Fruit fly (Drosophila melanogaster) whole organism, embryonic: ENCODE measurements around the gene Liprin-beta.

Source experiments
- CG10321 ChIP-seq: fragments of 200-800 bp; sonication (Bioruptor generic); IDR thresholded peaks from 2 replicates; pipeline ENCODE4 v1.3.6; 2022; ENCODE audit warnings: missing biosample characterization, missing genetic modification characterization
- CG10654 ChIP-seq: fragments of 200-800 bp; sonication (Bioruptor generic); optimal IDR thresholded peaks from 2 replicates; lab custom pipeline; 2016; ENCODE audit warnings: missing biosample characterization, missing genetic modification characterization
- CG11456 ChIP-seq: fragments of 200-800 bp; sonication (Bioruptor generic); IDR thresholded peaks from 3 replicates; pipeline ENCODE4 v1.3.6; 2022; ENCODE audit warnings: missing biosample characterization, missing genetic modification characterization
- CG11696 ChIP-seq: fragments of 200-800 bp; sonication (Bioruptor generic); IDR thresholded peaks from 2 replicates; pipeline ENCODE4 v1.3.6; 2022; ENCODE audit warnings: missing biosample characterization, missing genetic modification characterization
- CG12155 ChIP-seq: fragments of 200-800 bp; sonication (Bioruptor generic); optimal IDR thresholded peaks from 3 replicates; lab custom pipeline; 2016; ENCODE audit warnings: missing biosample characterization, missing genetic modification characterization
- CG12659 ChIP-seq: fragments of 200-800 bp; sonication (Bioruptor generic); optimal IDR thresholded peaks from 3 replicates; lab custom pipeline; 2017; ENCODE audit warnings: mild to moderate bottlenecking, missing biosample characterization, missing genetic modification reagents, missing genetic modification characterization
- CG12769 ChIP-seq: fragments of 200-800 bp; sonication (Bioruptor generic); optimal IDR thresholded peaks from 2 replicates; lab custom pipeline; 2019; ENCODE audit warnings: missing biosample characterization, mild to moderate bottlenecking, missing genetic modification characterization, moderate library complexity
- CG13287 ChIP-seq: fragments of 200-800 bp; sonication (Bioruptor generic); IDR thresholded peaks from 2 replicates; pipeline ENCODE4 v1.3.6; 2022; ENCODE audit warnings: missing biosample characterization, missing genetic modification characterization; ENCODE audit not compliant: partially characterized antibody
- CG14014 ChIP-seq: fragments of 200-800 bp; sonication (Bioruptor generic); IDR thresholded peaks from 2 replicates; pipeline ENCODE4 v1.3.6; 2022; ENCODE audit warnings: missing biosample characterization, missing genetic modification characterization
- CG14860 ChIP-seq: fragments of 200-800 bp; sonication (Bioruptor generic); IDR thresholded peaks from 3 replicates; pipeline ENCODE4 v1.3.6; 2022; ENCODE audit warnings: missing biosample characterization, missing genetic modification characterization; ENCODE audit not compliant: partially characterized antibody
- CG15696 ChIP-seq: fragments of 200-800 bp; sonication (Bioruptor generic); optimal IDR thresholded peaks from 2 replicates; lab custom pipeline; 2019; ENCODE audit warnings: missing biosample characterization, mild to moderate bottlenecking, missing genetic modification characterization, moderate library complexity
- CG1832 ChIP-seq: fragments of 200-800 bp; sonication (Bioruptor generic); optimal IDR thresholded peaks from 2 replicates; lab custom pipeline; 2017; ENCODE audit warnings: missing biosample characterization, mild to moderate bottlenecking, missing genetic modification characterization, inconsistent platforms
- CG3065 ChIP-seq: fragments of 200-800 bp; sonication (Bioruptor generic); optimal IDR thresholded peaks from 2 replicates; lab custom pipeline; 2016; ENCODE audit warnings: missing biosample characterization, missing genetic modification characterization
- CG31441 ChIP-seq: fragments of 200-800 bp; sonication (Bioruptor generic); IDR thresholded peaks from 2 replicates; pipeline ENCODE4 v1.3.6; 2022; ENCODE audit warnings: missing biosample characterization, missing genetic modification characterization
- CG3847 ChIP-seq: fragments of 200-800 bp; sonication (Bioruptor generic); IDR thresholded peaks from 2 replicates; pipeline ENCODE4 v1.3.6; 2022; ENCODE audit warnings: missing biosample characterization, missing genetic modification characterization
- CG5953 ChIP-seq: fragments of 200-800 bp; sonication (Bioruptor generic); IDR thresholded peaks from 2 replicates; pipeline ENCODE4 v1.3.6; 2022; ENCODE audit warnings: missing biosample characterization, missing genetic modification characterization
- CG7786 ChIP-seq: fragments of 200-800 bp; sonication (Bioruptor generic); optimal IDR thresholded peaks from 2 replicates; lab custom pipeline; 2016; ENCODE audit warnings: missing biosample characterization, missing genetic modification characterization
- CG7963 ChIP-seq: fragments of 200-800 bp; sonication (Bioruptor generic); IDR thresholded peaks from 3 replicates; pipeline ENCODE4 v1.3.6; 2022; ENCODE audit warnings: missing biosample characterization, missing genetic modification characterization; ENCODE audit not compliant: partially characterized antibody
- CG8290 ChIP-seq, 3 experiments: fragments of 200-800 bp; sonication (Bioruptor generic); optimal IDR thresholded peaks; 2 replicates each; lab custom pipeline; 2016 to 2019; ENCODE audit warnings: missing biosample characterization in 3 of 3, missing genetic modification characterization in 3 of 3, mild to moderate bottlenecking in 2 of 3, moderate library complexity in 1 of 3
- CG8359 ChIP-seq: fragments of 200-800 bp; sonication (Bioruptor generic); optimal IDR thresholded peaks from 2 replicates; lab custom pipeline; 2017; ENCODE audit warnings: missing biosample characterization, mild to moderate bottlenecking, missing genetic modification characterization, borderline replicate concordance
- CG8944 ChIP-seq: fragments of 200-800 bp; sonication (Bioruptor generic); optimal IDR thresholded peaks from 3 replicates; lab custom pipeline; 2016; ENCODE audit warnings: missing biosample characterization, missing genetic modification characterization
- CTCF ChIP-seq: fragments of 200-800 bp; sonication (Bioruptor generic); optimal IDR thresholded peaks from 2 replicates; lab custom pipeline; 2017; ENCODE audit warnings: missing biosample characterization, mild to moderate bottlenecking, missing genetic modification characterization, moderate library complexity
- Dek ChIP-seq: fragments of 200-800 bp; sonication (Bioruptor generic); optimal IDR thresholded peaks from 3 replicates; lab custom pipeline; 2019; ENCODE audit warnings: missing biosample characterization, mild to moderate bottlenecking, missing genetic modification characterization, moderate library complexity
- Doc3 ChIP-seq: fragments of 200-800 bp; sonication (Bioruptor generic); IDR thresholded peaks from 3 replicates; pipeline ENCODE4 v1.3.6; 2022; ENCODE audit warnings: missing biosample characterization, missing genetic modification characterization; ENCODE audit not compliant: partially characterized antibody
- Fer1 ChIP-seq: fragments of 200-800 bp; sonication (Bioruptor generic); optimal IDR thresholded peaks from 2 replicates; lab custom pipeline; 2017; ENCODE audit warnings: missing biosample characterization, mild to moderate bottlenecking, missing genetic modification characterization
- Hr3 ChIP-seq: fragments of 200-800 bp; sonication (Bioruptor generic); optimal IDR thresholded peaks from 3 replicates; lab custom pipeline; 2016; ENCODE audit warnings: missing biosample characterization, missing genetic modification characterization
- Hr51 ChIP-seq, 2 experiments: fragments of 200-800 bp; sonication (Bioruptor generic); optimal IDR thresholded peaks; 2 replicates in 1 of 2; 3 replicates in 1 of 2; lab custom pipeline; 2016 to 2018; ENCODE audit warnings: missing biosample characterization in 2 of 2, missing genetic modification characterization in 2 of 2, mild to moderate bottlenecking in 1 of 2, moderate library complexity in 1 of 2
- MBD-R2 ChIP-seq: fragments of 200-800 bp; sonication (Bioruptor generic); IDR thresholded peaks from 2 replicates; pipeline ENCODE4 v1.3.6; 2022; ENCODE audit warnings: missing biosample characterization, missing genetic modification characterization
- PHDP ChIP-seq: fragments of 200-800 bp; sonication (Bioruptor generic); optimal IDR thresholded peaks from 3 replicates; lab custom pipeline; 2018; ENCODE audit warnings: missing biosample characterization, mild to moderate bottlenecking, missing genetic modification characterization, moderate library complexity
- Ravus ChIP-seq: fragments of 200-800 bp; sonication (Bioruptor generic); IDR thresholded peaks from 2 replicates; pipeline ENCODE4 v1.3.6; 2022; ENCODE audit warnings: missing biosample characterization, missing genetic modification characterization
- Xbp1 ChIP-seq: fragments of 200-800 bp; sonication (Bioruptor generic); optimal IDR thresholded peaks from 3 replicates; lab custom pipeline; 2016; ENCODE audit warnings: missing biosample characterization, mild to moderate bottlenecking, missing genetic modification characterization
- bcd ChIP-seq: fragments of 200-800 bp; sonication (Bioruptor generic); optimal IDR thresholded peaks from 2 replicates; lab custom pipeline; 2017; ENCODE audit warnings: missing biosample characterization, mild to moderate bottlenecking, missing genetic modification characterization
- eve ChIP-seq, 2 experiments: fragments of >200 bp; optimal IDR thresholded peaks; 2 replicates each; lab custom pipeline; 2017; ENCODE audit warnings: missing biosample characterization in 2 of 2, missing genetic modification characterization in 2 of 2
- fd3F ChIP-seq: fragments of 200-800 bp; sonication (Bioruptor generic); optimal IDR thresholded peaks from 2 replicates; lab custom pipeline; 2018; ENCODE audit warnings: missing biosample characterization, mild to moderate bottlenecking, missing genetic modification characterization, moderate library complexity
- fd96Cb ChIP-seq: fragments of 200-800 bp; sonication (Bioruptor generic); optimal IDR thresholded peaks from 2 replicates; lab custom pipeline; 2018; ENCODE audit warnings: missing biosample characterization, mild to moderate bottlenecking, missing genetic modification characterization, moderate library complexity
- grau ChIP-seq: fragments of 200-800 bp; optimal IDR thresholded peaks from 3 replicates; lab custom pipeline; 2019; ENCODE audit warnings: missing biosample characterization, mild to moderate bottlenecking, missing genetic modification characterization, moderate library complexity
- gsb ChIP-seq: fragments of 200-800 bp; sonication (Bioruptor generic); IDR thresholded peaks from 2 replicates; pipeline ENCODE4 v1.3.6; 2022; ENCODE audit warnings: missing biosample characterization, missing genetic modification characterization
- gsb-n ChIP-seq: fragments of 200-800 bp; sonication (Bioruptor generic); optimal IDR thresholded peaks from 3 replicates; lab custom pipeline; 2018; ENCODE audit warnings: missing biosample characterization, mild to moderate bottlenecking, missing genetic modification characterization
- kah ChIP-seq: fragments of 200-800 bp; sonication (Bioruptor generic); optimal IDR thresholded peaks from 2 replicates; lab custom pipeline; 2018; ENCODE audit warnings: missing biosample characterization, mild to moderate bottlenecking, missing genetic modification characterization
- maf-S ChIP-seq: fragments of 200-800 bp; sonication (Bioruptor generic); optimal IDR thresholded peaks from 2 replicates; lab custom pipeline; 2016; ENCODE audit warnings: missing biosample characterization, missing genetic modification characterization
- pfk ChIP-seq: fragments of 200-800 bp; sonication (Bioruptor generic); optimal IDR thresholded peaks from 2 replicates; lab custom pipeline; 2018; ENCODE audit warnings: missing biosample characterization, mild to moderate bottlenecking, missing genetic modification characterization, moderate library complexity
- pzg ChIP-seq: fragments of 200-800 bp; sonication (Bioruptor generic); optimal IDR thresholded peaks from 3 replicates; lab custom pipeline; 2018; ENCODE audit warnings: missing biosample characterization, mild to moderate bottlenecking, missing genetic modification characterization, moderate library complexity
- ranshi ChIP-seq: fragments of 200-800 bp; sonication (Bioruptor generic); IDR thresholded peaks from 2 replicates; pipeline ENCODE4 v1.3.6; 2022; ENCODE audit warnings: missing biosample characterization, missing genetic modification characterization
- sna ChIP-seq: fragments of 200-800 bp; sonication (Bioruptor generic); IDR thresholded peaks from 2 replicates; pipeline ENCODE4 v1.3.6; 2022; ENCODE audit warnings: missing biosample characterization, missing genetic modification characterization; ENCODE audit not compliant: partially characterized antibody
- sob ChIP-seq: fragments of 200-800 bp; sonication (Bioruptor generic); IDR thresholded peaks from 2 replicates; pipeline ENCODE4 v1.3.6; 2022; ENCODE audit warnings: missing biosample characterization, missing genetic modification characterization
- sug ChIP-seq: fragments of 200-800 bp; optimal IDR thresholded peaks from 2 replicates; lab custom pipeline; 2019; ENCODE audit warnings: missing biosample characterization, mild to moderate bottlenecking, missing genetic modification characterization, moderate library complexity
- z ChIP-seq: fragments of 200-800 bp; sonication (Bioruptor generic); IDR thresholded peaks from 3 replicates; pipeline ENCODE4 v1.3.6; 2022; ENCODE audit warnings: missing biosample characterization, missing genetic modification characterization
- zen2 ChIP-seq: fragments of 200-800 bp; sonication (Bioruptor generic); IDR thresholded peaks from 3 replicates; pipeline ENCODE4 v1.3.6; 2022; ENCODE audit warnings: missing biosample characterization, missing genetic modification characterization; ENCODE audit not compliant: partially characterized antibody

Liprin-beta gene

dm6 chr3L:13486041-13486859 lies 26.8 kb upstream of the Liprin-beta start, which contains the start of the genes Abp1 and Tgi (continued):
- TF ChIP-seq CG5953 (GFP tag; lab: Robert Waterston, UW) (no peak), CG11456 (GFP tag; lab: Robert Waterston, UW) (peak; percentile 77), bcd (GFP tag; lab: Kevin White, UChicago) (no peak), CG7786 (peak; percentile 55), gsb (GFP tag; lab: Robert Waterston, UW) (no peak), pzg (GFP tag; lab: Kevin White, UChicago) (peak; percentile 88), sob (GFP tag; lab: Robert Waterston, UW) (peak; percentile 68), eve (GFP tag; optimal IDR thresholded peaks at IDR 0.05; lab: Kevin White, UChicago) (no peak), CG10321 (GFP tag; lab: Robert Waterston, UW) (no peak), CG8944 (peak; percentile 8), CG1832 (GFP tag; lab: Kevin White, UChicago) (no peak), PHDP (tag; lab: Kevin White, UChicago) (peak; percentile 53), CG13287 (peak; percentile 80), fd3F (GFP tag; lab: Kevin White, UChicago) (peak; percentile 58), CG8290 (GFP tag; optimal IDR thresholded peaks at IDR 0.05; lab: Kevin White, UChicago) (peak; percentile 27), CG8290 (tag; optimal IDR thresholded peaks at IDR 0.05; lab: Kevin White, UChicago) (peak in 1 of 2 experiments; percentile 86), MBD-R2 (GFP tag; lab: Robert Waterston, UW) (peak; percentile 79), z (GFP tag; lab: Robert Waterston, UW) (0 out of 3 replicates have a peak, but pooled peaks have one; percentile 49), CG8359 (GFP tag; lab: Kevin White, UChicago) (no peak), kah (GFP tag; lab: Kevin White, UChicago) (no peak), CG3065 (GFP tag; lab: Kevin White, UChicago) (no peak), CG10654 (GFP tag; lab: Kevin White, UChicago) (peak; percentile 2), CG3847 (GFP tag; lab: Robert Waterston, UW) (peak; percentile 67), zen2 (GFP tag; lab: Robert Waterston, UW) (peak; percentile 73), CG12155 (GFP tag; lab: Kevin White, UChicago) (peak; percentile 23), Ravus (GFP tag; lab: Robert Waterston, UW) (no peak), CG15696 (tag; lab: Kevin White, UChicago) (peak; percentile 36), Hr51 (GFP tag; optimal IDR thresholded peaks at IDR 0.05; lab: Kevin White, UChicago) (peak in 1 of 2 experiments; percentile 40), Hr3 (GFP tag; lab: Kevin White, UChicago) (peak; percentile 25), CG12659 (GFP tag; lab: Kevin White, UChicago) (peak; percentile 71), sug (tag; lab: Kevin White, UChicago) (peak; percentile 21), grau (tag; lab: Kevin White, UChicago) (peak; percentile 26), gsb-n (peak; percentile 15), Xbp1 (GFP tag; lab: Kevin White, UChicago) (peak; percentile 10), fd96Cb (no peak), CG31441 (GFP tag; lab: Robert Waterston, UW) (peak; percentile 16; the same call in 1 of the 2 replicates), CG12769 (tag; lab: Kevin White, UChicago) (peak; percentile 65), pfk (no peak), Doc3 (GFP tag; lab: Robert Waterston, UW) (peak; percentile 64), CG14860 (GFP tag; lab: Robert Waterston, UW) (peak; percentile 60), ranshi (GFP tag; lab: Robert Waterston, UW) (0 out of 2 replicates have a peak, but pooled peaks have one; percentile 20), CG14014 (GFP tag; lab: Robert Waterston, UW) (no peak), CTCF (GFP tag; lab: Kevin White, UChicago) (peak; percentile 70), Fer1 (GFP tag; lab: Kevin White, UChicago) (no peak), maf-S (peak; percentile 30), CG7963 (GFP tag; lab: Robert Waterston, UW) (peak; percentile 84), CG11696 (no peak), Dek (tag; lab: Kevin White, UChicago) (peak; percentile 7), sna (GFP tag; lab: Robert Waterston, UW) (peak; percentile 45; the same call in 1 of the 2 replicates)
